Fruit fly (Drosophila melanogaster) whole organism, embryonic: ENCODE measurements around the gene beat-Ib.
A peak's percentile ranks its signal among the peaks of the same experiment; 100 is the strongest.

Source experiments
- Ada2b ChIP-seq: fragments of 200-800 bp; sonication (Bioruptor generic); IDR thresholded peaks from 2 replicates; pipeline ENCODE4 v1.3.6; 2022; ENCODE audit warnings: missing biosample characterization, missing genetic modification characterization
- B-H1 ChIP-seq: fragments of 200-800 bp; sonication (Bioruptor generic); IDR thresholded peaks from 3 replicates; pipeline ENCODE4 v1.3.6; 2022; ENCODE audit warnings: missing biosample characterization, missing genetic modification characterization
- CG11456 ChIP-seq: fragments of 200-800 bp; sonication (Bioruptor generic); IDR thresholded peaks from 3 replicates; pipeline ENCODE4 v1.3.6; 2022; ENCODE audit warnings: missing biosample characterization, missing genetic modification characterization
- CG12071 ChIP-seq: fragments of 200-800 bp; sonication (Bioruptor generic); optimal IDR thresholded peaks from 3 replicates; lab custom pipeline; 2018; ENCODE audit warnings: missing biosample characterization, mild to moderate bottlenecking, missing genetic modification characterization
- CG12219 ChIP-seq: fragments of 200-800 bp; sonication (Bioruptor generic); optimal IDR thresholded peaks from 3 replicates; lab custom pipeline; 2018; ENCODE audit warnings: missing biosample characterization, mild to moderate bottlenecking, missing genetic modification characterization
- CG12659 ChIP-seq: fragments of 200-800 bp; sonication (Bioruptor generic); optimal IDR thresholded peaks from 3 replicates; lab custom pipeline; 2017; ENCODE audit warnings: mild to moderate bottlenecking, missing biosample characterization, missing genetic modification reagents, missing genetic modification characterization
- CG13775 ChIP-seq: fragments of 200-800 bp; sonication (Bioruptor generic); optimal IDR thresholded peaks from 3 replicates; lab custom pipeline; 2017; ENCODE audit warnings: missing biosample characterization, mild to moderate bottlenecking, missing genetic modification characterization
- CG14050 ChIP-seq: fragments of 200-800 bp; sonication (Bioruptor generic); IDR thresholded peaks from 3 replicates; pipeline ENCODE4 v1.3.6; 2022; ENCODE audit warnings: missing biosample characterization, missing genetic modification characterization
- CG14441 ChIP-seq: fragments of 200-800 bp; sonication (Bioruptor generic); IDR thresholded peaks from 2 replicates; pipeline ENCODE4 v1.3.6; 2022; ENCODE audit warnings: missing biosample characterization, missing genetic modification characterization
- CG14667 ChIP-seq: fragments of 200-800 bp; sonication (Bioruptor generic); IDR thresholded peaks from 2 replicates; pipeline ENCODE4 v1.3.6; 2022; ENCODE audit warnings: missing biosample characterization, missing genetic modification characterization
- CG15514 ChIP-seq: fragments of 200-800 bp; sonication (Bioruptor generic); optimal IDR thresholded peaks from 3 replicates; lab custom pipeline; 2017; ENCODE audit warnings: missing biosample characterization, missing genetic modification characterization, mild to moderate bottlenecking, moderate library complexity, missing genetic modification reagents
- CG17385 ChIP-seq: fragments of 200-800 bp; sonication (Bioruptor generic); optimal IDR thresholded peaks from 3 replicates; lab custom pipeline; 2018; ENCODE audit warnings: missing biosample characterization, mild to moderate bottlenecking, missing genetic modification characterization
- CG2678 ChIP-seq: fragments of 200-800 bp; sonication (Bioruptor generic); optimal IDR thresholded peaks from 3 replicates; lab custom pipeline; 2019; ENCODE audit warnings: missing biosample characterization, mild to moderate bottlenecking, missing genetic modification characterization, moderate library complexity
- CG30431 ChIP-seq: fragments of 200-800 bp; sonication (Bioruptor generic); optimal IDR thresholded peaks from 2 replicates; lab custom pipeline; 2017; ENCODE audit warnings: missing biosample characterization, missing genetic modification characterization
- CG3065 ChIP-seq: fragments of 200-800 bp; sonication (Bioruptor generic); optimal IDR thresholded peaks from 2 replicates; lab custom pipeline; 2016; ENCODE audit warnings: missing biosample characterization, missing genetic modification characterization
- CG31365 ChIP-seq: fragments of 200-800 bp; sonication (Bioruptor generic); optimal IDR thresholded peaks from 2 replicates; lab custom pipeline; 2018; ENCODE audit warnings: missing biosample characterization, mild to moderate bottlenecking, missing genetic modification characterization
- CG3995 ChIP-seq: fragments of 200-800 bp; sonication (Bioruptor generic); optimal IDR thresholded peaks from 3 replicates; lab custom pipeline; 2016; ENCODE audit warnings: missing biosample characterization, missing genetic modification characterization
- CG4617 ChIP-seq: fragments of 200-800 bp; sonication (Bioruptor generic); optimal IDR thresholded peaks from 3 replicates; lab custom pipeline; 2016; ENCODE audit warnings: missing biosample characterization, missing genetic modification characterization, borderline replicate concordance
- CG5245 ChIP-seq: fragments of 200-800 bp; sonication (Bioruptor generic); optimal IDR thresholded peaks from 3 replicates; lab custom pipeline; 2016; ENCODE audit warnings: missing biosample characterization, missing genetic modification characterization
- CG6689 ChIP-seq: fragments of 200-800 bp; sonication (Bioruptor generic); IDR thresholded peaks from 2 replicates; pipeline ENCODE4 v1.3.6; 2022; ENCODE audit warnings: missing biosample characterization, missing genetic modification characterization
- CG7357 ChIP-seq: fragments of 200-800 bp; sonication (Bioruptor generic); IDR thresholded peaks from 3 replicates; pipeline ENCODE4 v1.3.6; 2022; ENCODE audit warnings: missing biosample characterization, missing genetic modification characterization
- CG7745 ChIP-seq: fragments of 200-800 bp; sonication (Bioruptor generic); optimal IDR thresholded peaks from 2 replicates; lab custom pipeline; 2018; ENCODE audit warnings: missing biosample characterization, mild to moderate bottlenecking, missing genetic modification characterization, moderate library complexity
- CG7839 ChIP-seq: fragments of 200-800 bp; sonication (Bioruptor generic); optimal IDR thresholded peaks from 3 replicates; lab custom pipeline; 2018; ENCODE audit warnings: missing biosample characterization, mild to moderate bottlenecking, missing genetic modification characterization, moderate library complexity
- CG8290 ChIP-seq, 3 experiments: fragments of 200-800 bp; sonication (Bioruptor generic); optimal IDR thresholded peaks; 2 replicates each; lab custom pipeline; 2016 to 2019; ENCODE audit warnings: missing biosample characterization in 3 of 3, missing genetic modification characterization in 3 of 3, mild to moderate bottlenecking in 2 of 3, moderate library complexity in 1 of 3
- CG8388 ChIP-seq: fragments of 200-800 bp; sonication (Bioruptor generic); optimal IDR thresholded peaks from 2 replicates; lab custom pipeline; 2019; ENCODE audit warnings: missing biosample characterization, mild to moderate bottlenecking, missing genetic modification characterization, moderate library complexity
- CG9876 ChIP-seq: fragments of 200-800 bp; sonication (Bioruptor generic); optimal IDR thresholded peaks from 2 replicates; lab custom pipeline; 2016; ENCODE audit warnings: missing biosample characterization, missing genetic modification characterization
- Camta ChIP-seq: fragments of 200-800 bp; sonication (Bioruptor generic); optimal IDR thresholded peaks from 2 replicates; lab custom pipeline; 2016; ENCODE audit warnings: missing biosample characterization, missing genetic modification characterization
- Deaf1 ChIP-seq: fragments of 200-800 bp; optimal IDR thresholded peaks from 3 replicates; lab custom pipeline; 2019; ENCODE audit warnings: missing biosample characterization, mild to moderate bottlenecking, missing genetic modification characterization, moderate library complexity
- HLH3B ChIP-seq: fragments of 200-800 bp; sonication (Bioruptor generic); IDR thresholded peaks from 2 replicates; pipeline ENCODE4 v1.3.6; 2022; ENCODE audit warnings: missing biosample characterization, missing genetic modification characterization
- Med ChIP-seq: fragments of 200-800 bp; sonication (Bioruptor generic); peaks from one replicate; lab custom pipeline; 2016; ENCODE audit warnings: missing biosample characterization, missing genetic modification characterization, mild to moderate bottlenecking, inconsistent platforms, moderate library complexity
- Oli ChIP-seq: fragments of 200-800 bp; sonication (Bioruptor generic); optimal IDR thresholded peaks from 2 replicates; lab custom pipeline; 2018; ENCODE audit warnings: missing biosample characterization, mild to moderate bottlenecking, missing genetic modification characterization, moderate library complexity
- Rfx ChIP-seq: fragments of 200-800 bp; sonication (Bioruptor generic); IDR thresholded peaks from 2 replicates; pipeline ENCODE4 v1.3.6; 2022; ENCODE audit warnings: missing biosample characterization, missing genetic modification characterization
- Rx ChIP-seq: fragments of 200-800 bp; sonication (Bioruptor generic); IDR thresholded peaks from 2 replicates; pipeline ENCODE4 v1.3.6; 2022; ENCODE audit warnings: missing biosample characterization, missing genetic modification characterization
- Sry-β ChIP-seq: fragments of 200-800 bp; sonication (Bioruptor generic); optimal IDR thresholded peaks from 2 replicates; lab custom pipeline; 2018; ENCODE audit warnings: missing biosample characterization, mild to moderate bottlenecking, missing genetic modification characterization, moderate library complexity
- Taf1 ChIP-seq: fragments of 200-800 bp; sonication (Bioruptor generic); IDR thresholded peaks from 2 replicates; pipeline ENCODE4 v1.3.6; 2022; ENCODE audit warnings: missing biosample characterization, missing genetic modification characterization
- al ChIP-seq: fragments of 200-800 bp; sonication (Bioruptor generic); IDR thresholded peaks from 2 replicates; pipeline ENCODE4 v1.3.6; 2022; ENCODE audit warnings: missing biosample characterization, missing genetic modification characterization
- exex ChIP-seq: fragments of 200-800 bp; sonication (Bioruptor generic); optimal IDR thresholded peaks from 4 replicates; lab custom pipeline; 2018; ENCODE audit warnings: missing biosample characterization, mild to moderate bottlenecking, missing genetic modification characterization, moderate library complexity
- fu2 ChIP-seq: fragments of 200-800 bp; sonication (Bioruptor generic); optimal IDR thresholded peaks from 2 replicates; lab custom pipeline; 2016; ENCODE audit warnings: missing biosample characterization, missing genetic modification characterization
- hb ChIP-seq: fragments of 200-800 bp; sonication (Bioruptor generic); IDR thresholded peaks from 3 replicates; pipeline ENCODE4 v1.3.6; 2022; ENCODE audit warnings: missing biosample characterization, missing genetic modification characterization; ENCODE audit not compliant: partially characterized antibody
- hth ChIP-seq: fragments of >200 bp; optimal IDR thresholded peaks from 2 replicates; lab custom pipeline; 2017; ENCODE audit warnings: inconsistent platforms
- jigr1 ChIP-seq: fragments of 200-800 bp; sonication (Bioruptor generic); IDR thresholded peaks from 3 replicates; pipeline ENCODE4 v1.3.6; 2022; ENCODE audit warnings: missing biosample characterization, missing genetic modification characterization
- klu ChIP-seq: fragments of 200-800 bp; sonication (Bioruptor generic); IDR thresholded peaks from 2 replicates; pipeline ENCODE4 v1.3.6; 2022; ENCODE audit warnings: missing biosample characterization, missing genetic modification characterization
- knrl ChIP-seq: fragments of 200-800 bp; sonication (Bioruptor generic); IDR thresholded peaks from 3 replicates; pipeline ENCODE4 v1.3.6; 2022; ENCODE audit warnings: missing biosample characterization, missing genetic modification characterization; ENCODE audit not compliant: partially characterized antibody
- sc ChIP-seq, 3 experiments: fragments of >200 bp in 2 of 3; fragments of 200-800 bp in 1 of 3; sonication (Bioruptor generic) in 1 of 3; optimal IDR thresholded peaks; 2 replicates in 2 of 3; 3 replicates in 1 of 3; lab custom pipeline; 2017; ENCODE audit warnings: mild to moderate bottlenecking in 1 of 3, missing biosample characterization in 1 of 3, missing genetic modification characterization in 1 of 3, missing genetic modification reagents in 1 of 3
- seq ChIP-seq: fragments of 200-800 bp; sonication (Bioruptor generic); IDR thresholded peaks from 2 replicates; pipeline ENCODE4 v1.3.6; 2022; ENCODE audit warnings: missing biosample characterization, missing genetic modification characterization
- sim ChIP-seq: fragments of 200-800 bp; sonication (Bioruptor generic); IDR thresholded peaks from 2 replicates; pipeline ENCODE4 v1.3.6; 2022; ENCODE audit warnings: missing biosample characterization, missing genetic modification characterization
- sisA ChIP-seq: fragments of 200-800 bp; sonication (Bioruptor generic); IDR thresholded peaks from 2 replicates; pipeline ENCODE4 v1.3.6; 2022; ENCODE audit warnings: missing biosample characterization, missing genetic modification characterization
- sna ChIP-seq: fragments of 200-800 bp; sonication (Bioruptor generic); IDR thresholded peaks from 2 replicates; pipeline ENCODE4 v1.3.6; 2022; ENCODE audit warnings: missing biosample characterization, missing genetic modification characterization; ENCODE audit not compliant: partially characterized antibody
- tll ChIP-seq, 2 experiments: fragments of 200-800 bp in 1 of 2; fragments of >200 bp in 1 of 2; sonication (Bioruptor generic) in 1 of 2; optimal IDR thresholded peaks; 2 replicates each; lab custom pipeline; 2017 to 2019; ENCODE audit warnings: missing biosample characterization in 2 of 2, missing genetic modification characterization in 2 of 2, mild to moderate bottlenecking in 1 of 2, moderate library complexity in 1 of 2
- wek ChIP-seq: fragments of 200-800 bp; sonication (Bioruptor generic); optimal IDR thresholded peaks from 3 replicates; lab custom pipeline; 2018; ENCODE audit warnings: missing biosample characterization, mild to moderate bottlenecking, missing genetic modification characterization, moderate library complexity

beat-Ib gene

dm6 chr2L:15908086-15908485, 54.1 kb downstream of the beat-Ib start (continued):
- TF ChIP-seq CG7839 (no peak), CG6689 (no peak), CG5245 (GFP tag; lab: Kevin White, UChicago) (no peak), CG3995 (GFP tag; lab: Kevin White, UChicago) (no peak), Med (GFP tag; lab: Kevin White, UChicago) (peak; percentile 76), hth (lab: Kevin White, UChicago) (no peak), al (GFP tag; lab: Robert Waterston, UW) (no peak), CG13775 (GFP tag; lab: Kevin White, UChicago) (no peak), knrl (no peak), sim (GFP tag; lab: Robert Waterston, UW) (no peak), Rx (no peak), CG8388 (GFP tag; lab: Kevin White, UChicago) (no peak), B-H1 (GFP tag; lab: Robert Waterston, UW) (no peak), CG7745 (tag; lab: Kevin White, UChicago) (no peak), CG15514 (no peak), CG12071 (GFP tag; lab: Kevin White, UChicago) (peak; percentile 23), jigr1 (0 out of 3 replicates have a peak, but pooled peaks have one; percentile 36), CG12659 (no peak), CG14667 (GFP tag; lab: Robert Waterston, UW) (no peak), wek (GFP tag; lab: Kevin White, UChicago) (peak; percentile 14), Ada2b (0 out of 2 replicates have a peak, but pooled peaks have one; percentile 25), fu2 (GFP tag; lab: Kevin White, UChicago) (no peak), Taf1 (no peak), CG31365 (tag; lab: Kevin White, UChicago) (no peak), klu (GFP tag; lab: Robert Waterston, UW) (no peak), CG9876 (GFP tag; lab: Kevin White, UChicago) (no peak), CG2678 (tag; lab: Kevin White, UChicago) (no peak), Deaf1 (tag; lab: Kevin White, UChicago) (no peak), Sry-β (GFP tag; lab: Kevin White, UChicago) (no peak), CG11456 (0 out of 3 replicates have a peak, but pooled peaks have one; percentile 61), CG3065 (no peak), hb (GFP tag; lab: Robert Waterston, UW) (no peak), HLH3B (GFP tag; lab: Robert Waterston, UW) (0 out of 2 replicates have a peak, but pooled peaks have one; percentile 26), tll (GFP tag; optimal IDR thresholded peaks at IDR 0.05; lab: Kevin White, UChicago) (no peak), CG4617 (GFP tag; lab: Kevin White, UChicago) (no peak), CG12219 (GFP tag; lab: Kevin White, UChicago) (no peak), sna (GFP tag; lab: Robert Waterston, UW) (no peak), Oli (no peak), CG14050 (GFP tag; lab: Robert Waterston, UW) (peak; percentile 17; the same call in 1 of the 3 replicates), CG7357 (GFP tag; lab: Robert Waterston, UW) (peak; percentile 30; the same call in 1 of the 3 replicates), CG17385 (GFP tag; lab: Kevin White, UChicago) (no peak), CG8290 (GFP tag; optimal IDR thresholded peaks at IDR 0.05; lab: Kevin White, UChicago) (no peak), CG8290 (tag; optimal IDR thresholded peaks at IDR 0.05; lab: Kevin White, UChicago) (peak in 1 of 2 experiments; percentile 47), sisA (GFP tag; lab: Robert Waterston, UW) (0 out of 2 replicates have a peak, but pooled peaks have one; percentile 12), seq (GFP tag; lab: Robert Waterston, UW) (no peak), CG30431 (GFP tag; lab: Kevin White, UChicago) (no peak), Rfx (GFP tag; lab: Robert Waterston, UW) (0 out of 2 replicates have a peak, but pooled peaks have one; percentile 25), exex (peak; percentile 21), Camta (peak; percentile 6), CG14441 (GFP tag; lab: Robert Waterston, UW) (peak; percentile 49; the same call in 1 of the 2 replicates), sc (optimal IDR thresholded peaks at IDR 0.05; lab: Kevin White, UChicago) (no peak), sc (GFP tag; optimal IDR thresholded peaks at IDR 0.05; lab: Kevin White, UChicago) (no peak)
